Worm (Caenorhabditis elegans) whole organism, L4/young adult: ENCODE data around the gene K10D6.4.

Experiments
- W03F9.2 ChIP-seq: fragments of 150-350 bp; optimal IDR thresholded peaks from 2 replicates; lab custom pipeline; 2014; ENCODE audit warnings: missing biosample characterization, missing genetic modification characterization
- dao-5 ChIP-seq: sonication (generic microtip); optimal IDR thresholded peaks from 2 replicates; lab custom pipeline; 2016; ENCODE audit warnings: missing genotype, missing genetic modification characterization, moderate library complexity, missing compliant biosample characterization

- TF ChIP-seq dao-5 (tag; lab: Kevin White, UChicago): no peak
- TF ChIP-seq W03F9.2: no peak
Observed at ce11 chrV:11171906-11172305, 29.8 kb upstream of the K10D6.4 start, which contains the start of gene T19C4.5.
